Fruit fly (Drosophila melanogaster): ENCODE measurements around the gene Swt1.

The Swt1 gene

dm6 chrX:18101778-18102177 is 11.5 kb upstream of the Swt1 start, which contains the start of gene Taf8 (continued):
- peak; percentile 67 for TF ChIP-seq inv (GFP tag; IDR thresholded peaks at IDR 0.05; ENCODE audit: partially characterized antibody)
- TF ChIP-seq trem (tag; optimal IDR thresholded peaks at IDR 0.05): no peak
- peak; percentile 79 for TF ChIP-seq amos (GFP tag; IDR thresholded peaks at IDR 0.05; ENCODE audit: partially characterized antibody)
- no peak for TF ChIP-seq nerfin-1 (tag; optimal IDR thresholded peaks at IDR 0.05)
- peak; percentile 63; the same call in 3 of the 4 replicates for TF ChIP-seq Dll (GFP tag; IDR thresholded peaks at IDR 0.05; ENCODE audit: partially characterized antibody)
- peak; percentile 62 for TF ChIP-seq vnd (GFP tag; IDR thresholded peaks at IDR 0.05; ENCODE audit: partially characterized antibody)
- TF ChIP-seq CG12769 (tag; optimal IDR thresholded peaks at IDR 0.05): no peak
- peak; percentile 21; the same call in 1 of the 2 replicates for TF ChIP-seq E2f2 (GFP tag; IDR thresholded peaks at IDR 0.05)
- peak; percentile 35 for TF ChIP-seq MESR4 (GFP tag; optimal IDR thresholded peaks at IDR 0.05)
- TF ChIP-seq ato (GFP tag; IDR thresholded peaks at IDR 0.05; ENCODE audit: partially characterized antibody): peak; percentile 54; the same call in 1 of the 2 replicates
- TF ChIP-seq CG8944 (GFP tag; optimal IDR thresholded peaks at IDR 0.05): no peak
- peak; percentile 12 for TF ChIP-seq Antp (GFP tag; optimal IDR thresholded peaks at IDR 0.05)
- no peak for TF ChIP-seq Aef1 (GFP tag; IDR thresholded peaks at IDR 0.05)
- TF ChIP-seq CG9932 (GFP tag; IDR thresholded peaks at IDR 0.05): peak; percentile 68
- TF ChIP-seq CG11456 (GFP tag; IDR thresholded peaks at IDR 0.05): 0 out of 3 replicates have a peak, but pooled peaks have one; percentile 47
- TF ChIP-seq MBD-R2 (GFP tag; IDR thresholded peaks at IDR 0.05): peak; percentile 67
- TF ChIP-seq CG7357 (GFP tag; IDR thresholded peaks at IDR 0.05): peak; percentile 70
- no peak for TF ChIP-seq hkb (optimal IDR thresholded peaks at IDR 0.05)
- no peak for TF ChIP-seq hkb (GFP tag; IDR thresholded peaks at IDR 0.05)
- TF ChIP-seq CG6765 (GFP tag; optimal IDR thresholded peaks at IDR 0.05): no peak
- no peak for TF ChIP-seq psq (GFP tag; optimal IDR thresholded peaks at IDR 0.05)
- TF ChIP-seq sisA (GFP tag; IDR thresholded peaks at IDR 0.05): 0 out of 2 replicates have a peak, but pooled peaks have one; percentile 5
- TF ChIP-seq pzg (GFP tag; optimal IDR thresholded peaks at IDR 0.05): peak; percentile 29
- TF ChIP-seq nerfin-2 (GFP tag; IDR thresholded peaks at IDR 0.05; ENCODE audit: partially characterized antibody): peak; percentile 47; the same call in 1 of the 2 replicates
- TF ChIP-seq ssp (GFP tag; IDR thresholded peaks at IDR 0.05): peak; percentile 41
- TF ChIP-seq CG16779 (GFP tag; IDR thresholded peaks at IDR 0.05): no peak
- TF ChIP-seq CG30403 (GFP tag; optimal IDR thresholded peaks at IDR 0.05): peak; percentile 4
- TF ChIP-seq CG2120 (GFP tag; optimal IDR thresholded peaks at IDR 0.05): peak; percentile 21
- peak; percentile 81 for TF ChIP-seq row (GFP tag; IDR thresholded peaks at IDR 0.05)
- peak; percentile 67 for TF ChIP-seq Scr (GFP tag; IDR thresholded peaks at IDR 0.05; ENCODE audit: partially characterized antibody)
- no peak for TF ChIP-seq CG13123 (GFP tag; optimal IDR thresholded peaks at IDR 0.05)
- no peak for TF ChIP-seq Blimp-1 (GFP tag; optimal IDR thresholded peaks at IDR 0.05)
- TF ChIP-seq grau (tag; optimal IDR thresholded peaks at IDR 0.05): no peak
- peak; percentile 73 for TF ChIP-seq bbx (GFP tag; IDR thresholded peaks at IDR 0.05; ENCODE audit: partially characterized antibody)
- TF ChIP-seq crol (GFP tag; IDR thresholded peaks at IDR 0.05): no peak
- TF ChIP-seq dpn (GFP tag; optimal IDR thresholded peaks at IDR 0.05): peak in 1 of 2 experiments; percentile 1
- no peak for TF ChIP-seq Rx (GFP tag; IDR thresholded peaks at IDR 0.05)
- TF ChIP-seq hbn (GFP tag; IDR thresholded peaks at IDR 0.05; ENCODE audit: partially characterized antibody): peak; percentile 46; the same call in 1 of the 2 replicates
- no peak for TF ChIP-seq Dbx (GFP tag; IDR thresholded peaks at IDR 0.05)
- TF ChIP-seq crc (GFP tag; optimal IDR thresholded peaks at IDR 0.05): no peak
- peak; percentile 11 for TF ChIP-seq shn (GFP tag; optimal IDR thresholded peaks at IDR 0.05)
- peak; percentile 14 for TF ChIP-seq CG13775 (GFP tag; optimal IDR thresholded peaks at IDR 0.05)
- no peak for TF ChIP-seq cwo (GFP tag; optimal IDR thresholded peaks at IDR 0.05)
- no peak for TF ChIP-seq Dek (tag; optimal IDR thresholded peaks at IDR 0.05)
- no peak for TF ChIP-seq CG8290 (GFP tag; optimal IDR thresholded peaks at IDR 0.05)
- TF ChIP-seq CG8290 (tag; optimal IDR thresholded peaks at IDR 0.05): peak in 1 of 2 experiments; percentile 31
- TF ChIP-seq zfh2 (GFP tag; optimal IDR thresholded peaks at IDR 0.05): peak; percentile 38
- TF ChIP-seq CG10431 (GFP tag; optimal IDR thresholded peaks at IDR 0.05): no peak
- TF ChIP-seq Ptx1 (GFP tag; IDR thresholded peaks at IDR 0.05): 0 out of 2 replicates have a peak, but pooled peaks have one; percentile 35
- no peak for TF ChIP-seq CG1832 (GFP tag; optimal IDR thresholded peaks at IDR 0.05)
- no peak for TF ChIP-seq Atf6 (GFP tag; IDR thresholded peaks at IDR 0.05)

Data from whole organism, embryonic.